Fruit fly (Drosophila melanogaster) Kc167 (cell line): ENCODE data around the gene CG12016.

ENCODE experiments used
- Myc ChIP-seq: fragments of >200 bp; optimal IDR thresholded peaks from 2 replicates; lab custom pipeline; 2017; ENCODE audit warnings: missing external identifiers
- Sin3A ChIP-seq: fragments of >200 bp; optimal IDR thresholded peaks from 2 replicates; lab custom pipeline; 2018; ENCODE audit warnings: missing external identifiers
- h ChIP-seq: fragments of >200 bp; optimal IDR thresholded peaks from 3 replicates; lab custom pipeline; 2018; ENCODE audit warnings: missing external identifiers
- psq ChIP-seq: fragments of >200 bp; optimal IDR thresholded peaks from 2 replicates; lab custom pipeline; 2017; ENCODE audit warnings: missing external identifiers
- ttk ChIP-seq: sonication (Bioruptor generic); optimal IDR thresholded peaks from 2 replicates; lab custom pipeline; 2017; ENCODE audit warnings: missing external identifiers

DNA sequence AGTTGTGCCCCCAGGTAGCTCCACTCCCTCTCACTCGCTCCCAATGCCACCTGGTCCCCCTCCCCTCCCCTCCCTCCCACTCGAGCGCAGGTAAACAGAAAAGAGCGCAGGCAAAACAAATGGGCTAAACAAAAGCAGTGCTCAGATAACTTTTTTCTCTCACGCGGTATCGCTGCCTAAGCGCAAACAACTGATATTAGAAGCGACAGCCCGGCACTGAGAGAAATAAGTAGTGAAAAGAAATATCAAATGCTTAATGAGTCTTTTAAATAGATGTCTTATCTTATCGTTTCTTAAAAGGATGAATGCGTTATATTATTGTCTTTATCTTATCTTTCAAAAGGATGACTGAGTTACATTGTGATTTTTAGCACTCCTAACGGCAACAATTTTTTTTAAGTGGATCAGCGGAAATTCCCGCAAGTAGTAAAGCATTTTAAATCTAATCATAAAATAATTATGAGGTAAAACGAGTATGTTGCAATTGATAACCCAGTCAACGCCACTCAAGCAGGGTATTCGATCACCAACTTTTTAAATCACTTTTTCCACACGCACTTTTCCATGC, 18.1 kb upstream of the CG12016 start:
- no peak for TF ChIP-seq h (lab: Kevin White, UChicago)
- no peak for TF ChIP-seq ttk (lab: Kevin White, UChicago)
- TF ChIP-seq psq (lab: Kevin White, UChicago), result no peak
- TF ChIP-seq Myc (lab: Kevin White, UChicago), result no peak
- TF ChIP-seq Sin3A (lab: Kevin White, UChicago), result no peak
